Fruit fly (Drosophila melanogaster) whole organism, wandering third instar larva: Measurements from ENCODE around the gene spn-D.

Experiments
- Abd-B ChIP-seq: fragments of >200 bp; optimal IDR thresholded peaks from 2 replicates; lab custom pipeline; 2017; ENCODE audit warnings: missing biosample characterization, missing genetic modification characterization
- CG32264 ChIP-seq: fragments of 200-800 bp; sonication (Bioruptor generic); optimal IDR thresholded peaks from 2 replicates; lab custom pipeline; 2016; ENCODE audit warnings: missing biosample characterization, missing genetic modification characterization
- CG9705 ChIP-seq: fragments of 200-800 bp; sonication (Bioruptor generic); optimal IDR thresholded peaks from 2 replicates; lab custom pipeline; 2018; ENCODE audit warnings: missing biosample characterization, mild to moderate bottlenecking, missing genetic modification characterization
- Dif ChIP-seq: fragments of 200-275, 200-300 bp; sonication (Bioruptor generic); optimal IDR thresholded peaks from 2 replicates; lab custom pipeline; 2018; ENCODE audit warnings: missing biosample characterization, missing genetic modification characterization; ENCODE audit not compliant: partially characterized antibody
- HLH106 ChIP-seq: fragments of 200-800 bp; optimal IDR thresholded peaks from 3 replicates; lab custom pipeline; 2019; ENCODE audit warnings: missing biosample characterization, mild to moderate bottlenecking, missing genetic modification characterization, moderate library complexity
- Hnf4 ChIP-seq: fragments of 200-800 bp; sonication (Bioruptor generic); optimal IDR thresholded peaks from 2 replicates; lab custom pipeline; 2016; ENCODE audit warnings: missing biosample characterization, mild to moderate bottlenecking, missing genetic modification characterization
- Hr78 ChIP-seq: fragments of >200 bp; optimal IDR thresholded peaks from 2 replicates; lab custom pipeline; 2017; ENCODE audit warnings: missing biosample characterization, missing genetic modification characterization
- Mio ChIP-seq: sonication (Bioruptor generic); optimal IDR thresholded peaks from 2 replicates; lab custom pipeline; 2016; ENCODE audit warnings: missing biosample characterization, missing genetic modification characterization
- N ChIP-seq: fragments of >200 bp; optimal IDR thresholded peaks from 2 replicates; lab custom pipeline; 2018; ENCODE audit warnings: missing biosample characterization, missing external identifiers, missing genetic modification characterization
- OdsH ChIP-seq: fragments of 200-800 bp; sonication (Bioruptor generic); optimal IDR thresholded peaks from 2 replicates; lab custom pipeline; 2016; ENCODE audit warnings: missing biosample characterization, mild to moderate bottlenecking, missing genetic modification characterization
- Rel ChIP-seq, 2 experiments: fragments of 200-800 bp; sonication (Bioruptor generic) in 1 of 2; optimal IDR thresholded peaks; 2 replicates in 1 of 2; 3 replicates in 1 of 2; lab custom pipeline; 2016 to 2019; ENCODE audit warnings: mild to moderate bottlenecking in 2 of 2, missing biosample characterization in 2 of 2, missing genetic modification characterization in 2 of 2, moderate library complexity in 1 of 2
- Sp1 ChIP-seq: fragments of 200-800 bp; sonication (Bioruptor generic); optimal IDR thresholded peaks from 3 replicates; lab custom pipeline; 2019; ENCODE audit warnings: missing biosample characterization, mild to moderate bottlenecking, missing genetic modification characterization, moderate library complexity
- br ChIP-seq: fragments of 200-800 bp; sonication (Bioruptor generic); optimal IDR thresholded peaks from 2 replicates; lab custom pipeline; 2016; ENCODE audit warnings: missing biosample characterization, missing genetic modification characterization
- brk ChIP-seq: fragments of 200-800 bp; sonication (Bioruptor generic); optimal IDR thresholded peaks from 2 replicates; lab custom pipeline; 2016; ENCODE audit warnings: missing biosample characterization, mild to moderate bottlenecking, missing genetic modification characterization
- dl ChIP-seq, 2 experiments: fragments of 175-275, 200-275 bp in 1 of 2; fragments of 200-275 bp in 1 of 2; sonication (Bioruptor generic); optimal IDR thresholded peaks; lab custom pipeline; 2018; ENCODE audit warnings: mild to moderate bottlenecking in 2 of 2, missing biosample characterization in 2 of 2, missing genetic modification characterization in 2 of 2, moderate library complexity in 2 of 2; ENCODE audit not compliant: partially characterized antibody in 2 of 2, insufficient read depth in 1 of 2
- dmrt93B ChIP-seq: fragments of 200-800 bp; sonication (Bioruptor generic); optimal IDR thresholded peaks from 2 replicates; lab custom pipeline; 2018; ENCODE audit warnings: missing biosample characterization, mild to moderate bottlenecking, missing genetic modification characterization
- dsf ChIP-seq: sonication (Bioruptor generic); optimal IDR thresholded peaks from 2 replicates; lab custom pipeline; 2016; ENCODE audit warnings: missing biosample characterization, missing genetic modification characterization, borderline replicate concordance
- ey ChIP-seq: fragments of 200-800 bp; sonication (Bioruptor generic); optimal IDR thresholded peaks from 2 replicates; lab custom pipeline; 2016; ENCODE audit warnings: missing biosample characterization, missing genetic modification characterization
- foxo ChIP-seq, 2 experiments: fragments of 200-800 bp; sonication (Bioruptor generic); optimal IDR thresholded peaks; 2 replicates in 1 of 2; 3 replicates in 1 of 2; lab custom pipeline; 2016 to 2017; ENCODE audit warnings: missing biosample characterization in 2 of 2, missing genetic modification characterization in 2 of 2
- fru ChIP-seq: fragments of 200-800 bp; sonication (Bioruptor generic); optimal IDR thresholded peaks from 3 replicates; lab custom pipeline; 2016; ENCODE audit warnings: missing biosample characterization, mild to moderate bottlenecking, missing genetic modification characterization
- h ChIP-seq: fragments of 200-800 bp; sonication (Bioruptor generic); optimal IDR thresholded peaks from 3 replicates; lab custom pipeline; 2016; ENCODE audit warnings: missing biosample characterization, mild to moderate bottlenecking, missing genetic modification characterization
- jim ChIP-seq: fragments of 175-275, 200-325 bp; sonication (Bioruptor generic); optimal IDR thresholded peaks from 2 replicates; lab custom pipeline; 2016; ENCODE audit warnings: missing biosample characterization, mild to moderate bottlenecking, missing genetic modification characterization
- psq ChIP-seq: fragments of 200-800 bp; sonication (Bioruptor generic); optimal IDR thresholded peaks from 3 replicates; lab custom pipeline; 2017; ENCODE audit warnings: missing biosample characterization, mild to moderate bottlenecking, missing genetic modification characterization, moderate library complexity
- rgr ChIP-seq: fragments of 200-800 bp; sonication (Bioruptor generic); optimal IDR thresholded peaks from 3 replicates; lab custom pipeline; 2016; ENCODE audit warnings: missing biosample characterization, mild to moderate bottlenecking, missing genetic modification characterization
- sage ChIP-seq: fragments of 200-800 bp; sonication (Bioruptor generic); optimal IDR thresholded peaks from 2 replicates; lab custom pipeline; 2016; ENCODE audit warnings: missing biosample characterization, mild to moderate bottlenecking, missing genetic modification characterization
- sv ChIP-seq: fragments of 200-800 bp; sonication (Bioruptor generic); optimal IDR thresholded peaks from 3 replicates; lab custom pipeline; 2016; ENCODE audit warnings: missing biosample characterization, missing genetic modification characterization
- tai ChIP-seq: sonication (Bioruptor generic); optimal IDR thresholded peaks from 2 replicates; lab custom pipeline; 2016; ENCODE audit warnings: missing biosample characterization, missing genetic modification characterization
- woc ChIP-seq: sonication (Bioruptor generic); optimal IDR thresholded peaks from 2 replicates; lab custom pipeline; 2016; ENCODE audit warnings: missing biosample characterization, mild to moderate bottlenecking, missing genetic modification characterization

Gene spn-D

dm6 chr3R:27139963-27140362 is 25.6 kb upstream of the spn-D start:
- TF ChIP-seq fru (GFP tag; lab: Kevin White, UChicago) (peak; percentile 16), br (GFP tag; lab: Kevin White, UChicago) (peak; percentile 11), ey (GFP tag; lab: Kevin White, UChicago) (no peak), brk (GFP tag; lab: Kevin White, UChicago) (no peak), OdsH (GFP tag; lab: Kevin White, UChicago) (no peak), h (GFP tag; lab: Kevin White, UChicago) (peak; percentile 7), woc (GFP tag; lab: Kevin White, UChicago) (no peak), foxo (GFP tag; optimal IDR thresholded peaks at IDR 0.05; lab: Kevin White, UChicago) (peak in 1 of 2 experiments; percentile 39), HLH106 (tag; lab: Kevin White, UChicago) (peak; percentile 32), N (GFP tag; lab: Kevin White, UChicago) (no peak), jim (GFP tag; lab: Kevin White, UChicago) (no peak), Hr78 (GFP tag; lab: Kevin White, UChicago) (no peak), psq (GFP tag; lab: Kevin White, UChicago) (peak; percentile 19), dmrt93B (GFP tag; lab: Kevin White, UChicago) (no peak), Hnf4 (GFP tag; lab: Kevin White, UChicago) (no peak), CG32264 (GFP tag; lab: Kevin White, UChicago) (no peak)

- no peak for TF ChIP-seq ey (GFP tag; lab: Kevin White, UChicago)
Observed at dm6 chr3R:27148812-27149769, 16.4 kb upstream of the spn-D start.

dm6 chr3R:27149884-27150676 is 15.4 kb upstream of the spn-D start:
- no peak for TF ChIP-seq sv (GFP tag; lab: Kevin White, UChicago)
- TF ChIP-seq Rel (GFP tag; optimal IDR thresholded peaks at IDR 0.05; lab: Kevin White, UChicago), result no peak
- TF ChIP-seq Rel (tag; optimal IDR thresholded peaks at IDR 0.05; lab: Kevin White, UChicago), result no peak
- no peak for TF ChIP-seq rgr (GFP tag; lab: Kevin White, UChicago)
- TF ChIP-seq sage (GFP tag; lab: Kevin White, UChicago), result no peak
- no peak for TF ChIP-seq Hnf4 (GFP tag; lab: Kevin White, UChicago)
- peak; percentile 48 for TF ChIP-seq Dif (GFP tag; lab: Kevin White, UChicago)
- no peak for TF ChIP-seq N (GFP tag; lab: Kevin White, UChicago)
- no peak for TF ChIP-seq tai (GFP tag; lab: Kevin White, UChicago)
- no peak for TF ChIP-seq h (GFP tag; lab: Kevin White, UChicago)
- TF ChIP-seq CG9705, result no peak
- no peak for TF ChIP-seq Abd-B (GFP tag; lab: Kevin White, UChicago)
- no peak for TF ChIP-seq Sp1 (GFP tag; lab: Kevin White, UChicago)
- TF ChIP-seq Hr78 (GFP tag; lab: Kevin White, UChicago), result no peak
- TF ChIP-seq Mio, result no peak
- TF ChIP-seq psq (GFP tag; lab: Kevin White, UChicago), result peak; percentile 91
- peak; percentile 2 for TF ChIP-seq br (GFP tag; lab: Kevin White, UChicago)
- no peak for TF ChIP-seq dl (GFP tag; optimal IDR thresholded peaks at IDR 0.05; lab: Kevin White, UChicago; ENCODE audit: insufficient read depth in 1 of 2, partially characterized antibody in 2 of 2)
- TF ChIP-seq dsf, result no peak
- TF ChIP-seq foxo (GFP tag; optimal IDR thresholded peaks at IDR 0.05; lab: Kevin White, UChicago), result no peak
- TF ChIP-seq OdsH (GFP tag; lab: Kevin White, UChicago), result no peak
- TF ChIP-seq dmrt93B (GFP tag; lab: Kevin White, UChicago), result no peak
